Worm (Caenorhabditis elegans) whole organism, late embryonic: Measurements from ENCODE around the gene ogt-1.
A peak's percentile ranks its signal among the peaks of the same experiment; 100 is the strongest.

Experiments
- C08G9.2 ChIP-seq: sonication (generic microtip); optimal IDR thresholded peaks from 2 replicates; lab custom pipeline; 2016; ENCODE audit warnings: mild to moderate bottlenecking, missing genetic modification characterization, moderate library complexity, missing compliant biosample characterization
- C38D4.7 ChIP-seq: fragments of 200-800 bp; sonication (Bioruptor generic); optimal IDR thresholded peaks from 2 replicates; lab custom pipeline; 2018; ENCODE audit warnings: mild to moderate bottlenecking, missing genetic modification characterization, moderate library complexity, missing compliant biosample characterization
- K09A11.1 ChIP-seq: sonication (generic microtip); optimal IDR thresholded peaks from 2 replicates; lab custom pipeline; 2017; ENCODE audit warnings: antibody characterized with exemption, mild to moderate bottlenecking, missing genetic modification characterization, missing compliant biosample characterization; ENCODE audit not compliant: insufficient read depth
- ceh-19 ChIP-seq: fragments of 200-800 bp; sonication (Bioruptor generic); optimal IDR thresholded peaks from 2 replicates; lab custom pipeline; 2018; ENCODE audit warnings: mild to moderate bottlenecking, missing genetic modification characterization, missing compliant biosample characterization
- ceh-2 ChIP-seq: sonication (generic microtip); optimal IDR thresholded peaks from 2 replicates; lab custom pipeline; 2016; ENCODE audit warnings: missing genotype, missing genetic modification characterization, missing compliant biosample characterization
- ceh-31 ChIP-seq: sonication (generic microtip); optimal IDR thresholded peaks from 2 replicates; lab custom pipeline; 2016; ENCODE audit warnings: missing genetic modification characterization, missing compliant biosample characterization
- ceh-34 ChIP-seq: sonication (generic microtip); optimal IDR thresholded peaks from 2 replicates; lab custom pipeline; 2016; ENCODE audit warnings: mild to moderate bottlenecking, missing genetic modification characterization, missing compliant biosample characterization
- ceh-48 ChIP-seq: sonication (generic microtip); optimal IDR thresholded peaks from 2 replicates; lab custom pipeline; 2016; ENCODE audit warnings: missing genetic modification characterization, inconsistent platforms, missing compliant biosample characterization
- che-1 ChIP-seq: sonication (generic microtip); optimal IDR thresholded peaks from 2 replicates; lab custom pipeline; 2016; ENCODE audit warnings: mild to moderate bottlenecking, missing genetic modification characterization, missing compliant biosample characterization
- elt-2 ChIP-seq: sonication (generic microtip); optimal IDR thresholded peaks from 2 replicates; lab custom pipeline; 2016; ENCODE audit warnings: missing genetic modification reagents, missing genetic modification characterization, missing compliant biosample characterization
- ets-4 ChIP-seq: sonication (generic microtip); optimal IDR thresholded peaks from 2 replicates; lab custom pipeline; 2016; ENCODE audit warnings: missing genetic modification characterization, missing compliant biosample characterization
- eyg-1 ChIP-seq: sonication (generic microtip); optimal IDR thresholded peaks from 2 replicates; lab custom pipeline; 2016; ENCODE audit warnings: missing genotype, missing genetic modification characterization, missing compliant biosample characterization
- fax-1 ChIP-seq: sonication (generic microtip); optimal IDR thresholded peaks from 2 replicates; lab custom pipeline; 2016; ENCODE audit warnings: missing genotype, missing genetic modification characterization, missing compliant biosample characterization
- fkh-6 ChIP-seq: sonication (generic microtip); optimal IDR thresholded peaks from 2 replicates; lab custom pipeline; 2016; ENCODE audit warnings: missing genetic modification characterization, missing compliant biosample characterization
- hlh-15 ChIP-seq: sonication (generic microtip); optimal IDR thresholded peaks from 2 replicates; lab custom pipeline; 2016; ENCODE audit warnings: missing genetic modification characterization, missing compliant biosample characterization
- hlh-8 ChIP-seq: sonication (generic microtip); optimal IDR thresholded peaks from 2 replicates; lab custom pipeline; 2016; ENCODE audit warnings: missing genotype, missing genetic modification characterization, missing compliant biosample characterization
- lin-11 ChIP-seq: fragments of 200-800 bp; sonication (Bioruptor generic); optimal IDR thresholded peaks from 2 replicates; lab custom pipeline; 2018; ENCODE audit warnings: mild to moderate bottlenecking, missing genetic modification characterization, missing compliant biosample characterization
- madf-2 ChIP-seq: sonication (generic microtip); optimal IDR thresholded peaks from 2 replicates; lab custom pipeline; 2017; ENCODE audit warnings: missing genetic modification characterization, missing compliant biosample characterization
- mec-3 ChIP-seq: sonication (generic microtip); optimal IDR thresholded peaks from 2 replicates; lab custom pipeline; 2016; ENCODE audit warnings: borderline replicate concordance, missing genetic modification characterization, missing compliant biosample characterization
- nfya-1 ChIP-seq: sonication (generic microtip); optimal IDR thresholded peaks from 2 replicates; lab custom pipeline; 2017; ENCODE audit warnings: missing genetic modification characterization, mild to moderate bottlenecking, missing compliant biosample characterization, antibody characterized with exemption, moderate library complexity
- nhr-11 ChIP-seq: fragments of 150-350 bp; optimal IDR thresholded peaks from 2 replicates; lab custom pipeline; 2014; ENCODE audit warnings: missing biosample characterization, missing genetic modification characterization
- nhr-232 ChIP-seq: sonication (generic microtip); optimal IDR thresholded peaks from 2 replicates; lab custom pipeline; 2016; ENCODE audit warnings: missing genetic modification characterization, missing compliant biosample characterization
- npax-4 ChIP-seq: sonication (generic microtip); optimal IDR thresholded peaks from 2 replicates; lab custom pipeline; 2016; ENCODE audit warnings: missing genetic modification characterization, missing compliant biosample characterization
- odd-2 ChIP-seq: sonication (generic microtip); optimal IDR thresholded peaks from 2 replicates; lab custom pipeline; 2017; ENCODE audit warnings: antibody characterized with exemption, mild to moderate bottlenecking, missing genetic modification characterization, missing compliant biosample characterization
- pag-3 ChIP-seq: sonication (generic microtip); optimal IDR thresholded peaks from 2 replicates; lab custom pipeline; 2016; ENCODE audit warnings: missing compliant biosample characterization, missing genetic modification characterization, borderline replicate concordance
- pax-1 ChIP-seq: fragments of 150-350 bp; optimal IDR thresholded peaks from 2 replicates; lab custom pipeline; 2014; ENCODE audit warnings: missing biosample characterization, missing genetic modification characterization
- pha-4 ChIP-seq: fragments of 150-350 bp; optimal IDR thresholded peaks from 2 replicates; lab custom pipeline; 2018; ENCODE audit warnings: missing biosample characterization, missing genetic modification reagents, missing genetic modification characterization
- ref-2 ChIP-seq: sonication (generic microtip); optimal IDR thresholded peaks from 2 replicates; lab custom pipeline; 2016; ENCODE audit warnings: missing genetic modification characterization, missing compliant biosample characterization
- rnt-1 ChIP-seq: sonication (generic microtip); optimal IDR thresholded peaks from 2 replicates; lab custom pipeline; 2016; ENCODE audit warnings: missing genetic modification characterization, missing compliant biosample characterization
- sdc-2 ChIP-seq: sonication (generic microtip); optimal IDR thresholded peaks from 2 replicates; lab custom pipeline; 2016; ENCODE audit warnings: missing genotype, missing genetic modification characterization, missing compliant biosample characterization
- sox-2 ChIP-seq: fragments of 200-800 bp; sonication (Bioruptor generic); IDR thresholded peaks from 2 replicates; pipeline ENCODE4 v1.3.6; 2022; ENCODE audit warnings: missing genetic modification reagents, missing genetic modification characterization, missing compliant biosample characterization
- sox-4 ChIP-seq: sonication (generic microtip); optimal IDR thresholded peaks from 2 replicates; lab custom pipeline; 2017; ENCODE audit warnings: mild to moderate bottlenecking, missing genetic modification characterization, inconsistent platforms, missing compliant biosample characterization
- syd-9 ChIP-seq: sonication (generic microtip); optimal IDR thresholded peaks from 2 replicates; lab custom pipeline; 2016; ENCODE audit warnings: mild to moderate bottlenecking, missing genetic modification characterization, moderate library complexity, missing compliant biosample characterization
- tbx-2 ChIP-seq: sonication (generic microtip); optimal IDR thresholded peaks from 2 replicates; lab custom pipeline; 2016; ENCODE audit warnings: missing genetic modification characterization, missing compliant biosample characterization
- ttx-3 ChIP-seq: sonication (generic microtip); optimal IDR thresholded peaks from 2 replicates; lab custom pipeline; 2016; ENCODE audit warnings: missing genetic modification reagents, missing genetic modification characterization, missing compliant biosample characterization
- unc-3 ChIP-seq, 2 experiments: fragments of 200-800 bp in 1 of 2; sonication (Bioruptor generic) in 1 of 2; sonication (generic microtip) in 1 of 2; conservative IDR thresholded peaks in 1 of 2; optimal IDR thresholded peaks in 1 of 2; 2 replicates each; pipeline versions ENCODE4 v1.3.6 to Lab custom; 2016 to 2022; ENCODE audit warnings: missing compliant biosample characterization in 2 of 2, missing genetic modification characterization in 2 of 2, missing genetic modification reagents in 1 of 2
- unc-42 ChIP-seq: sonication (generic microtip); optimal IDR thresholded peaks from 2 replicates; lab custom pipeline; 2016; ENCODE audit warnings: missing genotype, missing genetic modification characterization, missing compliant biosample characterization
- unc-55 ChIP-seq: sonication (generic microtip); optimal IDR thresholded peaks from 2 replicates; lab custom pipeline; 2017; ENCODE audit warnings: missing biosample characterization, missing genetic modification reagents, missing genetic modification characterization
- zip-5 ChIP-seq: sonication (generic microtip); optimal IDR thresholded peaks from 2 replicates; lab custom pipeline; 2016; ENCODE audit warnings: missing genetic modification characterization, missing compliant biosample characterization
- ztf-16 ChIP-seq: sonication (generic microtip); optimal IDR thresholded peaks from 2 replicates; lab custom pipeline; 2017; ENCODE audit warnings: missing genetic modification characterization, missing compliant biosample characterization

Gene ogt-1

ce11 chrIII:7189581-7190128, 36.1 kb upstream of the ogt-1 start, which contains the start of gene rps-21 (continued):
- TF ChIP-seq lin-11 (tag; lab: Kevin White, UChicago) (no peak), ceh-34 (peak; percentile 47), syd-9 (no peak), C38D4.7 (no peak), ceh-48 (tag; lab: Kevin White, UChicago) (peak; percentile 19), npax-4 (tag; lab: Kevin White, UChicago) (no peak), eyg-1 (tag; lab: Kevin White, UChicago) (no peak), nhr-11 (tag; lab: Kevin White, UChicago) (no peak), rnt-1 (tag; lab: Kevin White, UChicago) (peak; percentile 19), sox-2 (no peak), pha-4 (no peak), madf-2 (tag; lab: Kevin White, UChicago) (no peak), unc-42 (tag; lab: Kevin White, UChicago) (peak; percentile 88), C08G9.2 (tag; lab: Kevin White, UChicago) (no peak), unc-3 (GFP tag; conservative IDR thresholded peaks at IDR 0.05; lab: Robert Waterston, UW) (no peak), unc-3 (tag; optimal IDR thresholded peaks at IDR 0.05; lab: Kevin White, UChicago) (no peak), pax-1 (tag; lab: Kevin White, UChicago) (no peak), pag-3 (tag; lab: Kevin White, UChicago) (no peak), hlh-8 (tag; lab: Kevin White, UChicago) (no peak), hlh-15 (no peak), odd-2 (tag; lab: Kevin White, UChicago) (no peak), che-1 (tag; lab: Kevin White, UChicago) (no peak), mec-3 (tag; lab: Kevin White, UChicago) (no peak), ceh-19 (no peak)

- TF ChIP-seq unc-55 (GFP tag; lab: Kevin White, UChicago) (no peak), elt-2 (tag; lab: Kevin White, UChicago) (peak; percentile 49), C08G9.2 (tag; lab: Kevin White, UChicago) (no peak)
These were observed 34.9 kb upstream of the ogt-1 start, which contains the start of the genes F37C12.21 and F37C12.10 for ce11 chrIII:7188300-7189052. Gene F37C12.21, plus strand, starts transcription at chrIII:7188357. Gene F37C12.10, minus strand, starts transcription at chrIII:7188384.

ce11 chrIII:7185473-7185872, 31.9 kb upstream of the ogt-1 start, which contains the start of gene F37C12.14:
Gene F37C12.14, minus strand, starts transcription at chrIII:7185573.
- no peak for TF ChIP-seq sox-4 (tag; lab: Kevin White, UChicago)
- TF ChIP-seq sdc-2 (tag; lab: Kevin White, UChicago): no peak
- TF ChIP-seq eyg-1 (tag; lab: Kevin White, UChicago): no peak
- TF ChIP-seq fax-1 (tag; lab: Kevin White, UChicago): no peak
- no peak for TF ChIP-seq ceh-2
- TF ChIP-seq nhr-11 (tag; lab: Kevin White, UChicago): no peak
- TF ChIP-seq zip-5 (tag; lab: Kevin White, UChicago): no peak

ce11 chrIII:7184022-7184421, 30.4 kb upstream of the ogt-1 start, which contains the start of gene yju-2:
Gene yju-2, plus strand, starts transcription at chrIII:7184336.
- TF ChIP-seq pha-4 (no peak), zip-5 (tag; lab: Kevin White, UChicago) (peak; percentile 26), ztf-16 (tag; lab: Kevin White, UChicago) (no peak), nhr-232 (no peak), C08G9.2 (tag; lab: Kevin White, UChicago) (peak; percentile 21), hlh-8 (tag; lab: Kevin White, UChicago) (no peak), sdc-2 (tag; lab: Kevin White, UChicago) (peak; percentile 2), pag-3 (tag; lab: Kevin White, UChicago) (no peak), sox-2 (no peak), tbx-2 (tag; lab: Kevin White, UChicago) (peak; percentile 57), nfya-1 (tag; lab: Kevin White, UChicago) (peak; percentile 27), ceh-31 (peak; percentile 66), ceh-2 (peak; percentile 51), ref-2 (tag; lab: Kevin White, UChicago) (peak; percentile 47), unc-42 (tag; lab: Kevin White, UChicago) (peak; percentile 14), K09A11.1 (tag; lab: Kevin White, UChicago) (no peak), ets-4 (peak; percentile 22), ttx-3 (tag; lab: Kevin White, UChicago) (no peak), fkh-6 (tag; lab: Kevin White, UChicago) (no peak)
